Worm (Caenorhabditis elegans) whole organism, midembryonic: ENCODE results near the gene K05F1.9.

Experiments used
- ztf-23 ChIP-seq: fragments of 200-800 bp; sonication (Bioruptor generic); IDR thresholded peaks from 2 replicates; pipeline ENCODE4 v1.3.6; 2022; ENCODE audit warnings: missing genetic modification reagents, missing genetic modification characterization, missing compliant biosample characterization
- ztf-29 ChIP-seq: fragments of 200-800 bp; sonication (Bioruptor generic); IDR thresholded peaks from 2 replicates; pipeline ENCODE4 v1.3.6; 2022; ENCODE audit warnings: missing genetic modification reagents, missing genetic modification characterization, missing compliant biosample characterization

DNA sequence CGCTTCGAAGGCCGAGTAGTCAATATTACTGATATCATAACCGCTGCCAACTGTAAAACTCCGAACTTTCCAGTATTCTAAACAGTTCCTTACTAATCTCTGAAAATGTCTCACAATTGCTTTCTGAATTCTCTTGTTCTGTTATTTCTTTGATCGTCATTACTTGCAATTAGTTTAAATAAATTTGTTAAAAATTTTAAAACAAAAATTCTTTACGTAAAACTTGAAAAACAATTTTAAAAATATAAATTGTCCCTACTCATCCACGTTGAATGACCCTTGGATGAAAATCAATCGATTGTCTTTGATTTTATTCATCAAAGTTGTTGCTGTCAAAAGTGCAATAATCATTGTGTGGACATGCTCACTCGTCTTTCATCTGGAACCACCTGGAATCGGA lies 6.8 kb downstream of the K05F1.9 start, which contains the start of gene acdh-8:
- TF ChIP-seq ztf-23 (no peak), ztf-29 (GFP tag; lab: Robert Waterston, UW) (no peak)
